Fruit fly (Drosophila melanogaster) whole organism, wandering third instar larva: ENCODE measurements around the gene sno.

Source experiments
- CG32264 ChIP-seq: fragments of 200-800 bp; sonication (Bioruptor generic); optimal IDR thresholded peaks from 2 replicates; lab custom pipeline; 2016; ENCODE audit warnings: missing biosample characterization, missing genetic modification characterization
- CG9705 ChIP-seq: fragments of 200-800 bp; sonication (Bioruptor generic); optimal IDR thresholded peaks from 2 replicates; lab custom pipeline; 2018; ENCODE audit warnings: missing biosample characterization, mild to moderate bottlenecking, missing genetic modification characterization
- OdsH ChIP-seq: fragments of 200-800 bp; sonication (Bioruptor generic); optimal IDR thresholded peaks from 2 replicates; lab custom pipeline; 2016; ENCODE audit warnings: missing biosample characterization, mild to moderate bottlenecking, missing genetic modification characterization
- h ChIP-seq: fragments of 200-800 bp; sonication (Bioruptor generic); optimal IDR thresholded peaks from 3 replicates; lab custom pipeline; 2016; ENCODE audit warnings: missing biosample characterization, mild to moderate bottlenecking, missing genetic modification characterization
- rgr ChIP-seq: fragments of 200-800 bp; sonication (Bioruptor generic); optimal IDR thresholded peaks from 3 replicates; lab custom pipeline; 2016; ENCODE audit warnings: missing biosample characterization, mild to moderate bottlenecking, missing genetic modification characterization

DNA sequence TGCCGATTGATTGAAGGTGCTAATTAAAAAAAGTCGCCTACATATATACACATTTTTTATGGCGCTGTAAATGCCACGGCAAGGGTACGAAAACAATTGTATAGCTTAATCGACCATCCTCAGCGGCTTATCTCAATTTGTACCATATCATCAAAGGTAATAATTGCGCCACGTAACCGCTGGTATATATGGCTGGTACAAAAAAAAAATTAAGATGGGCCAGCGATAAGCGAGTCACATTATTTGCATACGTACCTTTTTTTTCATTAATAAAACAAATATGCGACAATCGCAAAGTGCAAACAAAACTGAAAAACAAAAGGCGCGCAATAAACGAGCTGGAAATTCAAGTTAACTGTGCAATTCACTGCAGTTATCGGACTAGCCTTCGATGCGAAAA is 43.0 kb upstream of the sno start:
- TF ChIP-seq CG32264 (GFP tag; lab: Kevin White, UChicago) = peak; percentile 35
- peak; percentile 72 for TF ChIP-seq rgr (GFP tag; lab: Kevin White, UChicago)
- TF ChIP-seq CG9705 (GFP tag; lab: Kevin White, UChicago) = peak; percentile 8
- TF ChIP-seq h (GFP tag; lab: Kevin White, UChicago) = peak; percentile 74
- peak; percentile 55 for TF ChIP-seq OdsH (GFP tag; lab: Kevin White, UChicago)
